Fruit fly (Drosophila melanogaster) whole organism, wandering third instar larva: Measurements from ENCODE around the gene wts.

Experiments
- foxo ChIP-seq, 2 experiments: fragments of 200-800 bp; sonication (Bioruptor generic); optimal IDR thresholded peaks; 2 replicates in 1 of 2; 3 replicates in 1 of 2; lab custom pipeline; 2016 to 2017; ENCODE audit warnings: missing biosample characterization in 2 of 2, missing genetic modification characterization in 2 of 2
- rgr ChIP-seq: fragments of 200-800 bp; sonication (Bioruptor generic); optimal IDR thresholded peaks from 3 replicates; lab custom pipeline; 2016; ENCODE audit warnings: missing biosample characterization, mild to moderate bottlenecking, missing genetic modification characterization

dm6 chr3R:30832130-30832529 is 25.7 kb upstream of the wts start:
- no peak for TF ChIP-seq rgr (GFP tag; lab: Kevin White, UChicago)
- TF ChIP-seq foxo (GFP tag; optimal IDR thresholded peaks at IDR 0.05; lab: Kevin White, UChicago): no peak
